Worm (Caenorhabditis elegans) whole organism, L2 larva: Measurements from ENCODE around the gene F44D12.16.
A peak's percentile ranks its signal among the peaks of the same experiment; 100 is the strongest.

Source experiments
- F13H6.1 ChIP-seq: sonication (generic microtip); optimal IDR thresholded peaks from 2 replicates; lab custom pipeline; 2016; ENCODE audit warnings: missing genetic modification characterization, missing compliant biosample characterization
- R02D3.7 ChIP-seq: fragments of 150-350 bp; optimal IDR thresholded peaks from 2 replicates; lab custom pipeline; 2014; ENCODE audit warnings: missing biosample characterization, missing genetic modification characterization
- alr-1 ChIP-seq: fragments of 150-350 bp; optimal IDR thresholded peaks from 2 replicates; lab custom pipeline; 2014; ENCODE audit warnings: missing biosample characterization, missing genetic modification characterization
- ceh-16 ChIP-seq: fragments of 150-350 bp; optimal IDR thresholded peaks from 2 replicates; lab custom pipeline; 2014; ENCODE audit warnings: missing biosample characterization, missing genetic modification characterization
- ceh-82 ChIP-seq: fragments of 150-350 bp; optimal IDR thresholded peaks from 2 replicates; lab custom pipeline; 2014; ENCODE audit warnings: missing biosample characterization, missing genetic modification characterization
- crh-2 ChIP-seq: sonication (generic microtip); optimal IDR thresholded peaks from 2 replicates; lab custom pipeline; 2017; ENCODE audit warnings: missing biosample characterization, missing genetic modification characterization
- egl-27 ChIP-seq: sonication (generic microtip); optimal IDR thresholded peaks from 3 replicates; lab custom pipeline; 2017; ENCODE audit warnings: missing biosample characterization, missing genetic modification reagents, missing genetic modification characterization
- elt-1 ChIP-seq: fragments of 150-350 bp; optimal IDR thresholded peaks from 2 replicates; lab custom pipeline; 2014; ENCODE audit warnings: missing biosample characterization, missing genetic modification characterization
- elt-3 ChIP-seq: sonication (generic microtip); optimal IDR thresholded peaks from 2 replicates; lab custom pipeline; 2017; ENCODE audit warnings: missing biosample characterization, missing genetic modification characterization
- fos-1 ChIP-seq: fragments of 150-350 bp; optimal IDR thresholded peaks from 2 replicates; lab custom pipeline; 2014; ENCODE audit warnings: missing biosample characterization, missing genetic modification characterization
- gmeb-1 ChIP-seq: fragments of 150-350 bp; optimal IDR thresholded peaks from 2 replicates; lab custom pipeline; 2014; ENCODE audit warnings: missing biosample characterization, missing genetic modification characterization
- lin-11 ChIP-seq: fragments of 150-350 bp; sonication (generic microtip); optimal IDR thresholded peaks from 2 replicates; lab custom pipeline; 2014; ENCODE audit warnings: missing biosample characterization, missing genetic modification characterization, inconsistent platforms, mixed read lengths
- lin-13 ChIP-seq: fragments of 150-350 bp; optimal IDR thresholded peaks from 2 replicates; lab custom pipeline; 2014; ENCODE audit warnings: missing biosample characterization, missing genetic modification reagents, missing genetic modification characterization
- lin-39 ChIP-seq: fragments of 150-350 bp; optimal IDR thresholded peaks from 2 replicates; lab custom pipeline; 2014; ENCODE audit warnings: missing biosample characterization, missing genetic modification reagents, missing genetic modification characterization
- mab-5 ChIP-seq: fragments of 150-350 bp; optimal IDR thresholded peaks from 2 replicates; lab custom pipeline; 2014; ENCODE audit warnings: missing biosample characterization, missing genetic modification characterization
- mbf-1 ChIP-seq: sonication (generic microtip); optimal IDR thresholded peaks from 2 replicates; lab custom pipeline; 2017; ENCODE audit warnings: missing biosample characterization, missing genetic modification characterization
- mdl-1 ChIP-seq, 2 experiments: fragments of 150-350 bp in 1 of 2; sonication (generic microtip) in 1 of 2; optimal IDR thresholded peaks; 2 replicates each; lab custom pipeline; 2017; ENCODE audit warnings: missing biosample characterization in 2 of 2, missing genetic modification characterization in 2 of 2
- nhr-10 ChIP-seq: sonication (generic microtip); optimal IDR thresholded peaks from 2 replicates; lab custom pipeline; 2017; ENCODE audit warnings: missing biosample characterization, missing genetic modification characterization
- nhr-11 ChIP-seq: fragments of 150-350 bp; optimal IDR thresholded peaks from 2 replicates; lab custom pipeline; 2014; ENCODE audit warnings: missing biosample characterization, missing genetic modification characterization
- nhr-12 ChIP-seq: fragments of 150-350 bp; optimal IDR thresholded peaks from 2 replicates; lab custom pipeline; 2014; ENCODE audit warnings: missing biosample characterization, missing genetic modification characterization
- nhr-129 ChIP-seq: fragments of 150-350 bp; optimal IDR thresholded peaks from 2 replicates; lab custom pipeline; 2014; ENCODE audit warnings: missing biosample characterization, missing genetic modification characterization
- nhr-21 ChIP-seq: fragments of 150-350 bp; optimal IDR thresholded peaks from 2 replicates; lab custom pipeline; 2014; ENCODE audit warnings: missing biosample characterization, missing genetic modification characterization
- nhr-237 ChIP-seq: fragments of 150-350 bp; optimal IDR thresholded peaks from 2 replicates; lab custom pipeline; 2014; ENCODE audit warnings: missing biosample characterization, missing genetic modification characterization
- nhr-25 ChIP-seq: fragments of 150-350 bp; sonication (generic microtip); optimal IDR thresholded peaks from 3 replicates; lab custom pipeline; 2014; ENCODE audit warnings: missing biosample characterization, missing genetic modification characterization
- nhr-6 ChIP-seq: fragments of 150-350 bp; optimal IDR thresholded peaks from 2 replicates; lab custom pipeline; 2014; ENCODE audit warnings: missing biosample characterization, missing genetic modification characterization
- peb-1 ChIP-seq: fragments of 150-350 bp; optimal IDR thresholded peaks from 2 replicates; lab custom pipeline; 2014; ENCODE audit warnings: missing biosample characterization, missing genetic modification characterization
- sma-3 ChIP-seq: sonication (generic microtip); optimal IDR thresholded peaks from 2 replicates; lab custom pipeline; 2016; ENCODE audit warnings: missing genetic modification reagents, missing genetic modification characterization, missing compliant biosample characterization
- sma-9 ChIP-seq, 2 experiments: fragments of 150-350 bp in 1 of 2; sonication (generic microtip) in 1 of 2; optimal IDR thresholded peaks; 2 replicates each; lab custom pipeline; 2014 to 2016; ENCODE audit warnings: missing genetic modification characterization in 2 of 2, mild to moderate bottlenecking in 1 of 2, missing biosample characterization in 1 of 2, missing compliant biosample characterization in 1 of 2, missing genetic modification reagents in 1 of 2, moderate library complexity in 1 of 2
- unc-39 ChIP-seq: fragments of 150-350 bp; optimal IDR thresholded peaks from 2 replicates; lab custom pipeline; 2014; ENCODE audit warnings: missing biosample characterization, missing genetic modification characterization
- unc-55 ChIP-seq: fragments of 150-350 bp; sonication (generic microtip); optimal IDR thresholded peaks from 3 replicates; lab custom pipeline; 2014; ENCODE audit warnings: missing biosample characterization, missing genetic modification reagents, missing genetic modification characterization
- unc-62 ChIP-seq: fragments of 150-350 bp; optimal IDR thresholded peaks from 2 replicates; lab custom pipeline; 2014; ENCODE audit warnings: missing biosample characterization, missing genetic modification reagents, missing genetic modification characterization
- zag-1 ChIP-seq: fragments of 150-350 bp; optimal IDR thresholded peaks from 2 replicates; lab custom pipeline; 2014; ENCODE audit warnings: missing biosample characterization, missing genetic modification characterization
- ztf-1 ChIP-seq: fragments of 200-800 bp; sonication (Bioruptor generic); conservative IDR thresholded peaks from 2 replicates; pipeline ENCODE4 v1.3.6; 2022; ENCODE audit warnings: missing genetic modification characterization, missing compliant biosample characterization
- ztf-4 ChIP-seq: fragments of 150-350 bp; optimal IDR thresholded peaks from 2 replicates; lab custom pipeline; 2014; ENCODE audit warnings: missing biosample characterization, missing genetic modification characterization

The F44D12.16 gene

ce11 chrIV:10051088-10051487 is 22.2 kb downstream of the F44D12.16 start, which contains the start of gene T04B2.8:
Gene T04B2.8 (minus strand): TSS chrIV:10051188.
- no peak for TF ChIP-seq gmeb-1 (tag; lab: Kevin White, UChicago)
- TF ChIP-seq alr-1 (tag; lab: Kevin White, UChicago): no peak
- TF ChIP-seq mbf-1 (tag; lab: Kevin White, UChicago): no peak
- TF ChIP-seq unc-39 (tag; lab: Kevin White, UChicago): no peak
- no peak for TF ChIP-seq nhr-12 (tag; lab: Kevin White, UChicago)
- no peak for TF ChIP-seq zag-1 (tag; lab: Kevin White, UChicago)
- TF ChIP-seq ceh-16: no peak
- TF ChIP-seq lin-39 (tag; lab: Kevin White, UChicago): no peak
- TF ChIP-seq nhr-129 (tag; lab: Kevin White, UChicago): no peak
- TF ChIP-seq peb-1 (tag; lab: Kevin White, UChicago): no peak
- no peak for TF ChIP-seq ceh-82 (tag; lab: Kevin White, UChicago)
- TF ChIP-seq lin-13 (GFP tag; lab: Kevin White, UChicago): no peak
- TF ChIP-seq lin-11 (tag; lab: Kevin White, UChicago): no peak

ce11 chrIV:10053550-10053949 is 24.7 kb downstream of the F44D12.16 start, which contains the start of gene srv-12:
Gene srv-12 (minus strand): TSS chrIV:10053650.
- TF ChIP-seq nhr-10 (no peak), ceh-82 (tag; lab: Kevin White, UChicago) (no peak), ztf-1 (no peak), nhr-6 (tag; lab: Kevin White, UChicago) (no peak), elt-3 (no peak), crh-2 (tag; lab: Kevin White, UChicago) (no peak), nhr-21 (tag; lab: Kevin White, UChicago) (no peak), ztf-4 (no peak), nhr-11 (no peak), nhr-25 (tag; lab: Kevin White, UChicago) (no peak)
- TF ChIP-seq, all 48 proteins: peak for 0

- TF ChIP-seq elt-1 (tag; lab: Kevin White, UChicago) (no peak), lin-39 (tag; lab: Kevin White, UChicago) (no peak), unc-62 (GFP tag; lab: Kevin White, UChicago) (no peak), sma-3 (GFP tag; lab: Kevin White, UChicago) (no peak), unc-55 (no peak), ztf-4 (no peak), mdl-1 (tag; optimal IDR thresholded peaks at IDR 0.05; lab: Kevin White, UChicago) (no peak), peb-1 (tag; lab: Kevin White, UChicago) (no peak), ztf-1 (no peak), nhr-237 (tag; lab: Kevin White, UChicago) (no peak), nhr-21 (tag; lab: Kevin White, UChicago) (no peak), nhr-25 (tag; lab: Kevin White, UChicago) (no peak)
- TF ChIP-seq, all 48 proteins: peak for 0
Observed at ce11 chrIV:10056138-10056537, 27.3 kb downstream of the F44D12.16 start, which contains the start of gene T04B2.7. Gene T04B2.7 (minus strand): TSS chrIV:10056238.

ce11 chrIV:10059175-10059574 is 30.3 kb downstream of the F44D12.16 start:
- TF ChIP-seq crh-2 (tag; lab: Kevin White, UChicago) (peak; percentile 99), F13H6.1 (tag; lab: Kevin White, UChicago) (peak; percentile 55), sma-3 (GFP tag; lab: Kevin White, UChicago) (peak; percentile 7), nhr-21 (tag; lab: Kevin White, UChicago) (no peak), egl-27 (peak; percentile 42), R02D3.7 (tag; lab: Kevin White, UChicago) (no peak), fos-1 (tag; lab: Kevin White, UChicago) (peak; percentile 76), sma-9 (GFP tag; optimal IDR thresholded peaks at IDR 0.05; lab: Kevin White, UChicago) (peak; percentile 77), sma-9 (tag; optimal IDR thresholded peaks at IDR 0.05; lab: Kevin White, UChicago) (no peak)

- TF ChIP-seq fos-1 (tag; lab: Kevin White, UChicago): peak; percentile 57
- TF ChIP-seq mab-5 (tag; lab: Kevin White, UChicago): no peak
Observed at ce11 chrIV:10060795-10061194, 31.9 kb downstream of the F44D12.16 start.
